Fruit fly (Drosophila melanogaster): ENCODE measurements around the gene CG42635.

dm6 chr2L:17986099-17986498 is 21.6 kb upstream of the CG42635 start, which contains the start of gene CG5681:
- TF ChIP-seq ttk (optimal IDR thresholded peaks at IDR 0.05) (no peak), psq (optimal IDR thresholded peaks at IDR 0.05) (no peak)

All from Kc167 (cell line).